Worm (Caenorhabditis elegans): ENCODE measurements around the gene jmjd-1.2.

jmjd-1.2 gene

DNA sequence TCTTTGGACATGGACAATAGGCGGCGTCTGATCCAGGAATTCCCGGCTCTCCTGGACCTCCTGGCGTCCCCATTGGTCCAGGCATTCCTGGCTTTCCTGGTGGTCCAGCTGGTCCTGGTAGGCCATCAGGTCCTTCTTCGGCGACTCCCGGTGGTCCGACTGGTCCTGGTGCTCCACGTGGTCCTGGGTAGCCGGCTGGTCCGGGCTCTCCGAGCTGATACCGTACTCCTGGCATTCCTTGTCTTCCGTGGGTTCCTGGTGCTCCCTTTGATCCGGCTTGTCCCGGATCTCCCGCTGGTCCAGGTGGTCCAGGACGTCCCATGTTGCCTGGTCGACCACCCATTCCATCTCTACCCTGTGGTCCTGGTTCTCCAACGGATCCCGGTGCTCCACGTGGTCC lies 4.8 kb upstream of the jmjd-1.2 start:
- no peak for TF ChIP-seq pha-2 (tag; optimal IDR thresholded peaks at IDR 0.05)
- no peak for TF ChIP-seq pha-4 (tag; optimal IDR thresholded peaks at IDR 0.05)
- TF ChIP-seq unc-3 (GFP tag; conservative IDR thresholded peaks at IDR 0.05), result no peak
- no peak for TF ChIP-seq unc-3 (tag; optimal IDR thresholded peaks at IDR 0.05)
- TF ChIP-seq ceh-48 (tag; optimal IDR thresholded peaks at IDR 0.05), result no peak
- peak; percentile 53 for TF ChIP-seq sdc-2 (tag; optimal IDR thresholded peaks at IDR 0.05)
- no peak for TF ChIP-seq C38D4.7 (GFP tag; optimal IDR thresholded peaks at IDR 0.05)
- no peak for TF ChIP-seq elt-4 (tag; optimal IDR thresholded peaks at IDR 0.05)
- TF ChIP-seq che-1 (tag; optimal IDR thresholded peaks at IDR 0.05), result no peak
- TF ChIP-seq hlh-6 (tag; optimal IDR thresholded peaks at IDR 0.05), result peak; percentile 64
- peak; percentile 34 for TF ChIP-seq ceh-34 (tag; optimal IDR thresholded peaks at IDR 0.05)
- TF ChIP-seq dve-1 (tag; optimal IDR thresholded peaks at IDR 0.05), result no peak
- TF ChIP-seq ceh-19 (GFP tag; optimal IDR thresholded peaks at IDR 0.05), result no peak

DNA sequence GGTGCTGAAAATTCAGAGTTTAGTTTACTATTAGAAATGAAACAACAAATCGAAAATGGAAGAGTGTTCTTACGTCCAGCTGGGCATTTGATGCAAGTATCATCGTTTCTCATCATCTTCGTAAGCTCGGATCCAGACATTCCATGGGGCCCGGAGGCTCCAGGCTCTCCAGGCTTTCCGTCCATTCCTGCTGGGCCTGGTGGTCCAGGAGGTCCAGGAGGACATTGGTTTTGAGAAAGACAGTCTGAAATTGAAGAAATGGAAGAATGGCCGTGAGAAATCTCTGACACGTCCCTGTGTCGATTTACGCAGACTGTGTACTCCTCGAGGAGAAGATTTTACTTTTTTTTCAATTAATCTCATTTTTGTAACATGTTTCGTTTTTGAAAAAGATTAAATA lies 4.4 kb upstream of the jmjd-1.2 start:
- TF ChIP-seq ceh-14 (tag; optimal IDR thresholded peaks at IDR 0.05) (no peak), ceh-24 (tag; optimal IDR thresholded peaks at IDR 0.05) (no peak), odd-2 (tag; optimal IDR thresholded peaks at IDR 0.05) (no peak), pha-4 (tag; optimal IDR thresholded peaks at IDR 0.05) (no peak), sox-2 (GFP tag; IDR thresholded peaks at IDR 0.05) (no peak), pros-1 (tag; optimal IDR thresholded peaks at IDR 0.05) (no peak), C38D4.7 (GFP tag; optimal IDR thresholded peaks at IDR 0.05) (no peak), ref-2 (tag; optimal IDR thresholded peaks at IDR 0.05) (no peak), ama-1 (optimal IDR thresholded peaks at IDR 0.05) (no peak), npax-4 (tag; optimal IDR thresholded peaks at IDR 0.05) (no peak), ceh-34 (tag; optimal IDR thresholded peaks at IDR 0.05) (no peak), che-1 (tag; optimal IDR thresholded peaks at IDR 0.05) (no peak), ahr-1 (tag; optimal IDR thresholded peaks at IDR 0.05) (no peak), ceh-22 (tag; optimal IDR thresholded peaks at IDR 0.05) (no peak), ceh-6 (GFP tag; optimal IDR thresholded peaks at IDR 0.05) (no peak), sdc-2 (tag; optimal IDR thresholded peaks at IDR 0.05) (no peak)

DNA sequence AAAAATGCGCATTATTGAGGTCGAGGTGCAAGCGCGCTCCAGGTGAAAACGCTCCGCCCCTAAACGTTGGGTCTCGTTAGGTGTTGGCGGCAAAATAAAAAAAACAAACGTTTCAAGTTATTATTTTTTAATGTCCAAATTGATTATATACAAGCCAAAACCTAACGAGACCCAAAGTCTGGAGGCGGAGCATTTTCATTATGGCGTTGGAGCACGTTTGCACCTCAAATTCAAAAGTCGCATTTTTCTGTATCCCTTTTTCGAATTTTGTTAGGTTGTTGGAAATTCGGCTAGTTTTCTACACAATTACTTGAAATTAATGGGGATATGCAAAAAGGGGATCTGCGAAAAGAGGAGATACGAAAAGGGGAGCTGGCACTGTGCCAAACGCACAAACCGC lies 2.9 kb upstream of the jmjd-1.2 start, which contains the start of gene col-111:
TSS of gene col-111 (minus strand) at position 101 of the 400 bp plus-strand sequence.
- TF ChIP-seq pha-4 (tag; optimal IDR thresholded peaks at IDR 0.05) (no peak), elt-2 (tag; optimal IDR thresholded peaks at IDR 0.05) (no peak), C08G9.2 (tag; optimal IDR thresholded peaks at IDR 0.05) (no peak), ceh-22 (tag; optimal IDR thresholded peaks at IDR 0.05) (no peak), F13H6.1 (tag; optimal IDR thresholded peaks at IDR 0.05) (no peak), elt-4 (tag; optimal IDR thresholded peaks at IDR 0.05) (no peak), K02D7.2 (tag; optimal IDR thresholded peaks at IDR 0.05) (no peak), ceh-14 (tag; optimal IDR thresholded peaks at IDR 0.05) (no peak), fkh-10 (GFP tag; optimal IDR thresholded peaks at IDR 0.05) (no peak), T23F11.4 (GFP tag; optimal IDR thresholded peaks at IDR 0.05) (no peak), ceh-9 (tag; optimal IDR thresholded peaks at IDR 0.05) (no peak), odd-2 (tag; optimal IDR thresholded peaks at IDR 0.05) (no peak)

DNA sequence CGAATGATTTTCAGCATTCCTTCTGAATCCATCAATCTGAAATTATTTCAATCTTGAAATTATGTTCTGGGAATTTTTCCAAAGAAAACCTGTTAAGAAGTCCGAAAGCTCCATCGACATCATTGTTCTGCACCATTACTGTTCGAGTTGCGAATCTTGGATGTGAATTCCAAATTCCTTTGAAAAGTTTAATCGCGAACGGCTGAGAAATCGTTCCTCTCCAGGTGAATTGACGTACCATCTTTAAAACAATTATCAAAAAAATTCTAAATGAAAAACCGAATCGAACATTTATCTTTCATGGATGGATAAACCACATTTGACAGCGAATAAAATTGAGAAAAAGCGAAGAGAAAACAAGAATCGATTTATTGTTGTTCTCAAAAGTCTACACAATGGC lies 1.5 kb upstream of the jmjd-1.2 start, which contains the start of gene mrps-21:
TSS of gene mrps-21 (minus strand) at position 241 of the 400 bp plus-strand sequence.
- TF ChIP-seq lim-6 (tag; optimal IDR thresholded peaks at IDR 0.05), result no peak

DNA sequence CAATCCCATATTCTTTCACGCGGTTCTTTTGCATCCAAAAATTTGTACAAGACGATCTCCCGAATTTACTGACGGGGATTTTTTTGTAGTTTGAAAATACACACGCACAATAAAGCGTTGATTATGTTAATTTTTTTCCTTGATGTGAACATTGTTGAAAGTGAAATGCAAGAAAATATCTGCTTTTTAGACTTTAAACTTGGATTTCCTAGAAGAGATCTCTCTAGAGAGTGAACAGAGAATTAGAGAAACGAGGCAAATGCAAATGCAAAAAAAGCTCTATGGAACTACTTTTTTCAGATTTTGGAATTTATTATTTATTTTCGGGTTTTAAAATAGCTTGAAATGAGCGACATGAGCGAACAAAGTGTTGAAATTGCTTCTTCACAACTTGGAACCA lies 4.3 kb downstream of the jmjd-1.2 start, which contains the start of gene F29B9.1:
TSS of gene F29B9.1 (plus strand) at position 301 of the 400 bp plus-strand sequence.
- TF ChIP-seq pat-9 (tag; optimal IDR thresholded peaks at IDR 0.05) (no peak), ceh-6 (GFP tag; optimal IDR thresholded peaks at IDR 0.05) (no peak), fax-1 (tag; optimal IDR thresholded peaks at IDR 0.05) (no peak), ttx-3 (tag; optimal IDR thresholded peaks at IDR 0.05) (no peak)
